Fruit fly (Drosophila melanogaster): ENCODE data around the gene para.

Gene para

dm6 chrX:16446769-16447168 lies 86.1 kb downstream of the para start, which contains the start of gene eIF2alpha (continued):
- TF ChIP-seq stwl (tag; optimal IDR thresholded peaks at IDR 0.05) (peak; percentile 30), CG42726 (GFP tag; IDR thresholded peaks at IDR 0.05; ENCODE audit: partially characterized antibody) (peak; percentile 79), NK7.1 (GFP tag; optimal IDR thresholded peaks at IDR 0.05) (no peak), sob (GFP tag; IDR thresholded peaks at IDR 0.05) (no peak), CG3163 (GFP tag; optimal IDR thresholded peaks at IDR 0.05) (no peak), CG11093 (GFP tag; IDR thresholded peaks at IDR 0.05) (no peak), p53 (GFP tag; optimal IDR thresholded peaks at IDR 0.05) (peak; percentile 6), MBD-R2 (GFP tag; IDR thresholded peaks at IDR 0.05) (peak; percentile 68), CG10267 (tag; optimal IDR thresholded peaks at IDR 0.05) (peak; percentile 11), dmrt99B (tag; optimal IDR thresholded peaks at IDR 0.05) (no peak), sug (tag; optimal IDR thresholded peaks at IDR 0.05) (no peak), CG2129 (GFP tag; IDR thresholded peaks at IDR 0.05; ENCODE audit: partially characterized antibody) (no peak; the same call in 1 of the 2 replicates), CG18619 (GFP tag; optimal IDR thresholded peaks at IDR 0.05) (no peak), Dref (GFP tag; IDR thresholded peaks at IDR 0.05) (peak; percentile 95), Dll (GFP tag; IDR thresholded peaks at IDR 0.05; ENCODE audit: partially characterized antibody) (peak; percentile 72), bbx (GFP tag; IDR thresholded peaks at IDR 0.05; ENCODE audit: partially characterized antibody) (peak; percentile 86), CG9817 (tag; optimal IDR thresholded peaks at IDR 0.05) (no peak), hth (optimal IDR thresholded peaks at IDR 0.05) (no peak), dpn (GFP tag; optimal IDR thresholded peaks at IDR 0.05) (no peak), HmgD (GFP tag; optimal IDR thresholded peaks at IDR 0.05) (no peak), CG16813 (GFP tag; IDR thresholded peaks at IDR 0.05; ENCODE audit: partially characterized antibody) (peak; percentile 77), BEAF-32 (GFP tag; optimal IDR thresholded peaks at IDR 0.05) (peak; percentile 84), mld (GFP tag; IDR thresholded peaks at IDR 0.05; ENCODE audit: partially characterized antibody) (peak; percentile 70; the same call in 1 of the 3 replicates), Sry-δ (GFP tag; optimal IDR thresholded peaks at IDR 0.05) (peak; percentile 92), CG13287 (GFP tag; IDR thresholded peaks at IDR 0.05; ENCODE audit: partially characterized antibody) (peak; percentile 85), CG13894 (tag; optimal IDR thresholded peaks at IDR 0.05) (no peak), CG13624 (GFP tag; optimal IDR thresholded peaks at IDR 0.05) (peak; percentile 10), Sry-β (GFP tag; optimal IDR thresholded peaks at IDR 0.05) (no peak), ase (GFP tag; IDR thresholded peaks at IDR 0.05) (no peak), CG34224 (GFP tag; IDR thresholded peaks at IDR 0.05; ENCODE audit: partially characterized antibody) (peak; percentile 70), wek (GFP tag; optimal IDR thresholded peaks at IDR 0.05) (no peak), dysf (GFP tag; IDR thresholded peaks at IDR 0.05) (no peak), knrl (GFP tag; IDR thresholded peaks at IDR 0.05; ENCODE audit: partially characterized antibody) (peak; percentile 73), D19A (tag; optimal IDR thresholded peaks at IDR 0.05) (no peak), CG9797 (GFP tag; optimal IDR thresholded peaks at IDR 0.05) (peak; percentile 85), CG13775 (GFP tag; optimal IDR thresholded peaks at IDR 0.05) (no peak), luna (GFP tag; optimal IDR thresholded peaks at IDR 0.05) (no peak), CG1832 (GFP tag; optimal IDR thresholded peaks at IDR 0.05) (no peak), hbn (GFP tag; IDR thresholded peaks at IDR 0.05; ENCODE audit: partially characterized antibody) (peak; percentile 76), ewg (GFP tag; optimal IDR thresholded peaks at IDR 0.05) (peak; percentile 42), Ets97D (GFP tag; optimal IDR thresholded peaks at IDR 0.05) (peak; percentile 60), sna (GFP tag; IDR thresholded peaks at IDR 0.05; ENCODE audit: partially characterized antibody) (0 out of 2 replicates have a peak, but pooled peaks have one; percentile 25), CG17186 (GFP tag; optimal IDR thresholded peaks at IDR 0.05) (peak; percentile 57), chm (GFP tag; IDR thresholded peaks at IDR 0.05) (no peak), CG4730 (GFP tag; IDR thresholded peaks at IDR 0.05) (no peak), CG34422 (GFP tag; IDR thresholded peaks at IDR 0.05) (peak; percentile 35; the same call in 1 of the 3 replicates), gcm (GFP tag; optimal IDR thresholded peaks at IDR 0.05) (no peak), E2f2 (GFP tag; IDR thresholded peaks at IDR 0.05) (peak; percentile 90), Atf6 (GFP tag; IDR thresholded peaks at IDR 0.05) (no peak), trem (tag; optimal IDR thresholded peaks at IDR 0.05) (peak; percentile 31)

All from whole organism, embryonic.